Worm (Caenorhabditis elegans): Measurements from ENCODE around the gene C02F5.3.

ce11 chrIII:8254938-8255337 is 9.2 kb downstream of the C02F5.3 start, which contains the start of gene F09G8.5:
- TF ChIP-seq saeg-2 (GFP tag; IDR thresholded peaks at IDR 0.05) (no peak), ZK546.5 (tag; optimal IDR thresholded peaks at IDR 0.05) (no peak), lin-13 (GFP tag; optimal IDR thresholded peaks at IDR 0.05) (no peak)

Data from whole organism, L4 larva.